Fruit fly (Drosophila melanogaster) whole organism: ENCODE data around the gene CG44362.

Experiments
- CG8478 ChIP-seq: fragments of >200 bp; optimal IDR thresholded peaks from 2 replicates; lab custom pipeline; 2018; ENCODE audit warnings: inconsistent platforms
- Dll ChIP-seq: fragments of >200 bp; optimal IDR thresholded peaks from 2 replicates; lab custom pipeline; 2017
- pan ChIP-seq: fragments of >200 bp; optimal IDR thresholded peaks from 2 replicates; lab custom pipeline; 2017
- psq ChIP-seq: fragments of >200 bp; optimal IDR thresholded peaks from 2 replicates; lab custom pipeline; 2017
- usp ChIP-seq: fragments of >200 bp; optimal IDR thresholded peaks from 2 replicates; lab custom pipeline; 2017; ENCODE audit warnings: missing biosample characterization, missing genetic modification characterization, mixed read lengths

dm6 chr3L:11378429-11378914, 18.9 kb upstream of the CG44362 start:
- TF ChIP-seq CG8478 (lab: Kevin White, UChicago), result no peak
- no peak for TF ChIP-seq Dll
- TF ChIP-seq psq (lab: Kevin White, UChicago), result no peak
- TF ChIP-seq pan (lab: Kevin White, UChicago), result no peak
- TF ChIP-seq usp (GFP tag; lab: Kevin White, UChicago), result no peak
